Fruit fly (Drosophila melanogaster): ENCODE data around the gene Ccdc39.

Gene Ccdc39

dm6 chr3R:4809944-4810653, 25.6 kb upstream of the Ccdc39 start (continued):
- TF ChIP-seq CG13296 (GFP tag; optimal IDR thresholded peaks at IDR 0.05): peak; percentile 3
- no peak for TF ChIP-seq Abd-B (GFP tag; optimal IDR thresholded peaks at IDR 0.05)
- TF ChIP-seq gem (tag; optimal IDR thresholded peaks at IDR 0.05): no peak
- peak; percentile 53 for TF ChIP-seq CG10543 (GFP tag; optimal IDR thresholded peaks at IDR 0.05)
- TF ChIP-seq Hmr (GFP tag; optimal IDR thresholded peaks at IDR 0.05): peak; percentile 13
- peak; percentile 18 for TF ChIP-seq Nf-YC (tag; optimal IDR thresholded peaks at IDR 0.05)
- 0 out of 2 replicates have a peak, but pooled peaks have one; percentile 9 for TF ChIP-seq onecut (GFP tag; IDR thresholded peaks at IDR 0.05)
- peak; percentile 82 for TF ChIP-seq nom (GFP tag; optimal IDR thresholded peaks at IDR 0.05)
- TF ChIP-seq CG4820 (GFP tag; optimal IDR thresholded peaks at IDR 0.05): peak; percentile 28
- TF ChIP-seq CG12769 (tag; optimal IDR thresholded peaks at IDR 0.05): peak; percentile 51
- peak; percentile 78 for TF ChIP-seq Med (GFP tag)
- 0 out of 2 replicates have a peak, but pooled peaks have one; percentile 9 for TF ChIP-seq CG32767 (GFP tag; IDR thresholded peaks at IDR 0.05)
- 0 out of 3 replicates have a peak, but pooled peaks have one; percentile 48 for TF ChIP-seq Opbp (GFP tag; IDR thresholded peaks at IDR 0.05; ENCODE audit: partially characterized antibody)
- peak; percentile 25; the same call in 1 of the 2 replicates for TF ChIP-seq Adf1 (GFP tag; IDR thresholded peaks at IDR 0.05)
- peak; percentile 56 for TF ChIP-seq CG8924 (tag; optimal IDR thresholded peaks at IDR 0.05)
- TF ChIP-seq crp (GFP tag; optimal IDR thresholded peaks at IDR 0.05): peak in 1 of 2 experiments; percentile 20
- peak; percentile 75 for TF ChIP-seq lbe (GFP tag; optimal IDR thresholded peaks at IDR 0.05)
- no peak for TF ChIP-seq fu2 (GFP tag; optimal IDR thresholded peaks at IDR 0.05)
- TF ChIP-seq CG7987 (GFP tag; optimal IDR thresholded peaks at IDR 0.05): peak; percentile 31
- TF ChIP-seq kni (GFP tag; optimal IDR thresholded peaks at IDR 0.05): peak; percentile 79
- TF ChIP-seq Bgb (GFP tag; IDR thresholded peaks at IDR 0.05; ENCODE audit: partially characterized antibody): peak; percentile 28; the same call in 1 of the 2 replicates
- peak; percentile 57 for TF ChIP-seq CG12155 (GFP tag; optimal IDR thresholded peaks at IDR 0.05)
- TF ChIP-seq Blimp-1 (GFP tag; optimal IDR thresholded peaks at IDR 0.05): peak; percentile 46
- TF ChIP-seq cg (GFP tag; optimal IDR thresholded peaks at IDR 0.05): peak; percentile 93
- TF ChIP-seq chinmo (GFP tag; IDR thresholded peaks at IDR 0.05; ENCODE audit: partially characterized antibody): peak; percentile 90; the same call in 3 of the 4 replicates
- peak; percentile 84 for TF ChIP-seq abd-A (tag; optimal IDR thresholded peaks at IDR 0.05)
- TF ChIP-seq Deaf1 (tag; optimal IDR thresholded peaks at IDR 0.05): peak; percentile 87
- TF ChIP-seq CG3163 (GFP tag; optimal IDR thresholded peaks at IDR 0.05): peak; percentile 29
- TF ChIP-seq pfk (GFP tag; optimal IDR thresholded peaks at IDR 0.05): peak; percentile 7
- TF ChIP-seq zen2 (GFP tag; IDR thresholded peaks at IDR 0.05; ENCODE audit: partially characterized antibody): peak; percentile 38; the same call in 1 of the 3 replicates
- peak; percentile 75; the same call in 1 of the 2 replicates for TF ChIP-seq aop (GFP tag; IDR thresholded peaks at IDR 0.05)
- 0 out of 2 replicates have a peak, but pooled peaks have one; percentile 20 for TF ChIP-seq Rfx (GFP tag; IDR thresholded peaks at IDR 0.05)
- peak; percentile 14; the same call in 1 of the 3 replicates for TF ChIP-seq gce (GFP tag; IDR thresholded peaks at IDR 0.05)
- peak; percentile 14; the same call in 1 of the 3 replicates for TF ChIP-seq CG6791 (GFP tag; IDR thresholded peaks at IDR 0.05; ENCODE audit: partially characterized antibody)
- TF ChIP-seq Scr (GFP tag; IDR thresholded peaks at IDR 0.05; ENCODE audit: partially characterized antibody): peak; percentile 50
- no peak for TF ChIP-seq otp (GFP tag; IDR thresholded peaks at IDR 0.05)
- peak; percentile 67 for TF ChIP-seq psq (GFP tag; optimal IDR thresholded peaks at IDR 0.05)
- no peak for TF ChIP-seq CG12942 (GFP tag; optimal IDR thresholded peaks at IDR 0.05)
- TF ChIP-seq chn (GFP tag; optimal IDR thresholded peaks at IDR 0.05): peak; percentile 5
- peak; percentile 96 for TF ChIP-seq crol (GFP tag; IDR thresholded peaks at IDR 0.05)
- TF ChIP-seq gfzf (GFP tag; optimal IDR thresholded peaks at IDR 0.05): no peak
- peak; percentile 50; the same call in 1 of the 2 replicates for TF ChIP-seq vvl (GFP tag; IDR thresholded peaks at IDR 0.05)
- TF ChIP-seq bbx (GFP tag; IDR thresholded peaks at IDR 0.05; ENCODE audit: partially characterized antibody): peak; percentile 24; the same call in 1 of the 2 replicates
- TF ChIP-seq ara (GFP tag; IDR thresholded peaks at IDR 0.05): no peak
- TF ChIP-seq Antp (GFP tag; optimal IDR thresholded peaks at IDR 0.05): no peak
- no peak for TF ChIP-seq Dek (tag; optimal IDR thresholded peaks at IDR 0.05)
- TF ChIP-seq trh (GFP tag; optimal IDR thresholded peaks at IDR 0.05): no peak
